Fruit fly (Drosophila melanogaster) S2 (cell line): ENCODE measurements around the gene GlcAT-I.

ENCODE experiments used
- CG8478 ChIP-seq: fragments of >200 bp; optimal IDR thresholded peaks from 2 replicates; lab custom pipeline; 2018
- CTCF ChIP-seq, 2 experiments: fragments of >200 bp; optimal IDR thresholded peaks; 2 replicates each; lab custom pipeline; 2018

- no peak for TF ChIP-seq CTCF (optimal IDR thresholded peaks at IDR 0.05; lab: Kevin White, UChicago)
- TF ChIP-seq CG8478 (lab: Kevin White, UChicago), result no peak
Observed at dm6 chrX:4089012-4089649, 41.9 kb upstream of the GlcAT-I start.
